Worm (Caenorhabditis elegans) whole organism, early embryonic: ENCODE data around the gene C16A11.7.

Experiments
- B0310.2 ChIP-seq: sonication (generic microtip); optimal IDR thresholded peaks from 2 replicates; lab custom pipeline; 2016; ENCODE audit warnings: mild to moderate bottlenecking, missing genetic modification characterization, missing compliant biosample characterization
- F13C5.2 ChIP-seq: sonication (generic microtip); optimal IDR thresholded peaks from 2 replicates; lab custom pipeline; 2017; ENCODE audit warnings: mild to moderate bottlenecking, missing genetic modification characterization, inconsistent platforms, missing compliant biosample characterization
- aly-1 ChIP-seq: sonication (generic microtip); optimal IDR thresholded peaks from 2 replicates; lab custom pipeline; 2016; ENCODE audit warnings: missing genetic modification characterization, missing compliant biosample characterization
- ama-1 ChIP-seq: fragments of 150-350 bp; optimal IDR thresholded peaks from 2 replicates; lab custom pipeline; 2014
- ceh-13 ChIP-seq: fragments of 200-800 bp; sonication (Bioruptor generic); optimal IDR thresholded peaks from 2 replicates; lab custom pipeline; 2018; ENCODE audit warnings: mild to moderate bottlenecking, missing genetic modification characterization, missing compliant biosample characterization
- ceh-36 ChIP-seq: sonication (generic microtip); optimal IDR thresholded peaks from 2 replicates; lab custom pipeline; 2016; ENCODE audit warnings: missing genetic modification characterization, inconsistent platforms, missing compliant biosample characterization
- ets-7 ChIP-seq: sonication (generic microtip); optimal IDR thresholded peaks from 2 replicates; lab custom pipeline; 2016; ENCODE audit warnings: missing genotype, missing genetic modification characterization, missing compliant biosample characterization
- flt-1 ChIP-seq: fragments of 200-800 bp; sonication (Bioruptor generic); IDR thresholded peaks from 2 replicates; pipeline ENCODE4 v1.3.6; 2022; ENCODE audit warnings: missing genetic modification characterization, missing compliant biosample characterization
- hmbx-1 ChIP-seq: sonication (generic microtip); optimal IDR thresholded peaks from 2 replicates; lab custom pipeline; 2016; ENCODE audit warnings: mild to moderate bottlenecking, missing genetic modification characterization, missing compliant biosample characterization
- hmg-4 ChIP-seq: fragments of 200-800 bp; sonication (Bioruptor generic); optimal IDR thresholded peaks from 2 replicates; lab custom pipeline; 2018; ENCODE audit warnings: mild to moderate bottlenecking, missing genetic modification characterization, missing compliant biosample characterization
- hnd-1 ChIP-seq: sonication (generic microtip); optimal IDR thresholded peaks from 2 replicates; lab custom pipeline; 2016; ENCODE audit warnings: missing genetic modification characterization, missing compliant biosample characterization
- pes-1 ChIP-seq: fragments of 200-800 bp; sonication (Bioruptor generic); IDR thresholded peaks from 2 replicates; pipeline ENCODE4 v1.3.6; 2022; ENCODE audit warnings: missing genetic modification reagents, missing genetic modification characterization, missing compliant biosample characterization
- scrt-1 ChIP-seq: fragments of 200-800 bp; sonication (Bioruptor generic); IDR thresholded peaks from 2 replicates; pipeline ENCODE4 v1.3.6; 2022; ENCODE audit warnings: missing genetic modification characterization, missing compliant biosample characterization
- sea-1 ChIP-seq: fragments of 200-800 bp; sonication (Bioruptor generic); conservative IDR thresholded peaks from 2 replicates; pipeline ENCODE4 v1.3.6; 2022; ENCODE audit warnings: missing genetic modification characterization, missing compliant biosample characterization
- tbx-11 ChIP-seq: fragments of 200-800 bp; sonication (Bioruptor generic); IDR thresholded peaks from 2 replicates; pipeline ENCODE4 v1.3.6; 2022; ENCODE audit warnings: missing genetic modification characterization, missing compliant biosample characterization
- tbx-37 ChIP-seq: fragments of 200-800 bp; sonication (Bioruptor generic); conservative IDR thresholded peaks from 2 replicates; pipeline ENCODE4 v1.3.6; 2022; ENCODE audit warnings: missing genetic modification reagents, missing genetic modification characterization, missing compliant biosample characterization
- tra-4 ChIP-seq: sonication (generic microtip); optimal IDR thresholded peaks from 2 replicates; lab custom pipeline; 2017; ENCODE audit warnings: missing genetic modification characterization, missing compliant biosample characterization

The C16A11.7 gene

DNA sequence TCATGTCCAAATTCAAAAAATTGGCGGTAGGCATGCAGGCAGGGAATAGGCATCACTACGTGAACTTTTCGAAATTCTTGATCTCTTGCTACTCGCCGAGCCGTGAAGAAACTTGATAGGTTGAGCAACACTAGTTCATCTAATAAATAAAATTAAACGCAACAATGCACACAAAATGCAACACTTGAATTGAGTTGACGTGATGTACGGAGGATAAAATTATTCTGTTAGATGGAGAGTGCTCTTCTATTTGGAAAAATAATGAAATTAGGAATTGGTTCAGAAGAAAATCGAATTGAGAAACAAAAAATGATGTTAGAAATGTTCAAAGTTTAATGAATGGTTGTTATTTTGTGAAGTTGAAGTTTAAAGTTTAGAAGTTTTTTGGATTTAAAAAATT is 20.2 kb upstream of the C16A11.7 start:
- TF ChIP-seq hmbx-1 (tag; lab: Kevin White, UChicago) (no peak), hnd-1 (tag; lab: Kevin White, UChicago) (no peak), sea-1 (GFP tag; lab: Robert Waterston, UW) (no peak), B0310.2 (tag; lab: Kevin White, UChicago) (no peak), aly-1 (tag; lab: Kevin White, UChicago) (no peak), tra-4 (tag; lab: Kevin White, UChicago) (no peak), ceh-36 (tag; lab: Kevin White, UChicago) (no peak), tbx-37 (GFP tag; lab: Robert Waterston, UW) (no peak), ceh-13 (GFP tag; lab: Kevin White, UChicago) (no peak)

DNA sequence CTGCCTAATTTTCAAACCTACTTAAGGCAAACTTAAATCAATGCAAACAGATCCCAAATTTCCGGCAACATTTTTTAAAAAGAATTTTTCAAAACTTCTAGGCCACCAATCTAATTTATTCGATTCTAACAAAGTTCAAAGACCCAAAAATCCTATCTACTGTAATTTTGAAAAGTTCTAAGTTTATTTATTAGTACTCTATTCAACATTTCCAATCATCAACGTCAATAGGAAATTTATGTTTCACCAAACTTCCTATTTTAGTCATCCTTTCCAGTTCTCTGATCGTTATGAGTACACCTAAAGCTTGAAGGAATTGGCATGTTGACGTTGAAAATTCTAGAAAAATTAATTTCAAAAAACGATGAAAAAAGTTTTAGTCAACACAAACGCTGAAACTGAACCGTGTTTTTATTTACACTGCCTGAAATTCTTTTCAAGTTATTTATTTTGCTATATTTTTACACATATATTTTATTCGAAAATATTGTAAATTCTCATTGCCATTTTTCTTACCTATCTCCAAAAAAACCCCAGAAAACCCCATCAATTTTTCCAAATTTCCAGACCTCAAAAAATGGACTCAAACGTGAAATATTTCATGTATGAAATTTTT is 19.0 kb upstream of the C16A11.7 start, which contains the start of gene npr-42:
npr-42 (plus strand) TSS at position 566 of the 616 bp plus-strand sequence.
- TF ChIP-seq B0310.2 (tag; lab: Kevin White, UChicago) (no peak), pes-1 (no peak), ama-1 (no peak), ceh-13 (GFP tag; lab: Kevin White, UChicago) (no peak), tbx-37 (GFP tag; lab: Robert Waterston, UW) (no peak), tbx-11 (GFP tag; lab: Robert Waterston, UW) (no peak), F13C5.2 (no peak), ceh-36 (tag; lab: Kevin White, UChicago) (no peak), ets-7 (tag; lab: Kevin White, UChicago) (no peak), scrt-1 (no peak)

DNA sequence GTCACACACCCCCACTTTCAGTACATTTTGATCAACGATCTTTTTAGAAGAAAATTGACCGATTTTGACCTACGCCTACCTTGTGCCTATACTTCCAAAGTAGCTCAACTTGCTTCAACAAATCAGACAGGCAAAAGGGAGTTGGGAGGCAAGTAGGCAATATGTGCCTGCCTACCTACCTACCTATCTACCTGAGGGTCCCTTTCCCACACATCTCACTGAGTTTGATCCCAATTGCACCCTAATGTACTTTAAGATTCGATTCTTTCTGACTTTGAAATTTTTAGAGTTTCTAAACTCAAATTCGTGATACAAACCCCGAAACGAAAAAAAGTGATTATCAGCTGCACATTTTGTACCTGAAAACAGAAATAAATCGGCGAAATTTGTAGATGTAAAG is 11.0 kb upstream of the C16A11.7 start:
- TF ChIP-seq tbx-37 (GFP tag; lab: Robert Waterston, UW) (no peak), aly-1 (tag; lab: Kevin White, UChicago) (no peak), ceh-36 (tag; lab: Kevin White, UChicago) (no peak), ets-7 (tag; lab: Kevin White, UChicago) (no peak), pes-1 (no peak), hnd-1 (tag; lab: Kevin White, UChicago) (no peak), scrt-1 (no peak), B0310.2 (tag; lab: Kevin White, UChicago) (no peak), hmg-4 (GFP tag; lab: Kevin White, UChicago) (no peak), hmbx-1 (tag; lab: Kevin White, UChicago) (no peak), flt-1 (GFP tag; lab: Robert Waterston, UW) (no peak)

DNA sequence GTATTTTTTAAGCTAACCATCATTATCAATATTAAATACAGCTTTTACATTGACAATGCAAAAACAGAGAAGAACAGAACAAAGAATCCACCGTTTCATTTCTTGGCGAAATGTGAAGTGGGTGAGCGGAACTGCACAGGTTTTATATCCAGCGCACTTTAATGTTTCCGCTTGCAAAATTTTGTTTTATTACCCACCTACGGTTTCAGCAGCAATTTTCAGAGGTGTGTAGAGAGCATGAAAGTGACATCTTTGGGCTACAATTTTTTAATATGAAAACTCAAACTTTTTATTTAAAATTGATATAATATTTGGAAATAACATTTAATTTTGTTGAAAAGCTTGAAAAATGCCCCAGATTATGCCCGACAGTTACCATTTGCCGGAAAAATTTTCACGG is 1.9 kb upstream of the C16A11.7 start, which contains the start of gene clec-135:
clec-135 (minus strand) TSS at position 101 of the 400 bp plus-strand sequence.
- no peak for TF ChIP-seq tbx-37 (GFP tag; lab: Robert Waterston, UW)
- TF ChIP-seq scrt-1, result no peak

DNA sequence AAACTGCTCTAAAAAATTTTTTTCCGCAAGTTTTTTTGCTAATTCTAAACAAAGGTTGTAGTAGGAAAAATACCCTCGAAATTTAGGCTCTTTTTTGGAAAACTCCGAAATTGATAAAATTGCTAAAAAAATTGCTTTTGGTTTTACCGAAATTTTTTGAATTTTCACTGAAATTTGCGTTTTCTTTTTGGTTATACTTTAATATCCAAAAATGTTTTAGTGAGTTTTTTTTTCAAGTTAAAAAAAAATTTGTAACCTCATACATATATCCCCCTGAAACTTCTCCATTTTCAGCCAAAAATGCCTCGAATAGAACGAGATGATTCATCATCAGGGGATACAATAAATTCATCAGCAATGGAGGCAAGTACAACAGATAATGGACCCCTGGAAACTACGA is 9.9 kb downstream of the C16A11.7 start, which contains the start of gene gpa-11:
gpa-11 (plus strand) TSS at position 301 of the 400 bp plus-strand sequence.
- no peak for TF ChIP-seq hnd-1 (tag; lab: Kevin White, UChicago)
- no peak for TF ChIP-seq ama-1
- no peak for TF ChIP-seq tbx-37 (GFP tag; lab: Robert Waterston, UW)
- no peak for TF ChIP-seq ets-7 (tag; lab: Kevin White, UChicago)
- no peak for TF ChIP-seq aly-1 (tag; lab: Kevin White, UChicago)
- TF ChIP-seq hmbx-1 (tag; lab: Kevin White, UChicago), result no peak
- no peak for TF ChIP-seq tbx-11 (GFP tag; lab: Robert Waterston, UW)
- no peak for TF ChIP-seq flt-1 (GFP tag; lab: Robert Waterston, UW)
- no peak for TF ChIP-seq B0310.2 (tag; lab: Kevin White, UChicago)
- no peak for TF ChIP-seq pes-1
- TF ChIP-seq hmg-4 (GFP tag; lab: Kevin White, UChicago), result no peak
- no peak for TF ChIP-seq F13C5.2
- TF ChIP-seq tra-4 (tag; lab: Kevin White, UChicago), result no peak
- no peak for TF ChIP-seq ceh-36 (tag; lab: Kevin White, UChicago)
- TF ChIP-seq scrt-1, result no peak
- TF ChIP-seq ceh-13 (GFP tag; lab: Kevin White, UChicago), result no peak
- TF ChIP-seq sea-1 (GFP tag; lab: Robert Waterston, UW), result no peak

DNA sequence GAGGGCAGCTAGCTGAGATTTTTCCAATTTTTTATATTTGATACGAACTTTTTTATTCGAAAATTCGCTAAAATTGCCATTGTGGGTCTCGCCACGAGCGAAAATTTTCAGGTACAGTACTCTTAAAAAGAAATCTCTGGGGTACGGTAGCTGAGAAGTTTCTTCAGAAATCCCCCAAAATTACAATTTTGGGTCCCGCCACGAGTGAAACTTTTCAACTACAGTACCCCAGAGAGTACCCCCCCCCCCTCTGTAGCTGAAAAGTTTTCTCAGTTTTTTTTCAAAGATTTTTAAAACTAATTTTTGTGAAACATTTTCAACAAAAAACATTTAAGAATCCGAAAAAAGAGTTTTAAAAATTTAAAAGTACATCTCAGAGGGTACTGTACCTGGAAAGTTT is 11.8 kb downstream of the C16A11.7 start:
- no peak for TF ChIP-seq tra-4 (tag; lab: Kevin White, UChicago)

DNA sequence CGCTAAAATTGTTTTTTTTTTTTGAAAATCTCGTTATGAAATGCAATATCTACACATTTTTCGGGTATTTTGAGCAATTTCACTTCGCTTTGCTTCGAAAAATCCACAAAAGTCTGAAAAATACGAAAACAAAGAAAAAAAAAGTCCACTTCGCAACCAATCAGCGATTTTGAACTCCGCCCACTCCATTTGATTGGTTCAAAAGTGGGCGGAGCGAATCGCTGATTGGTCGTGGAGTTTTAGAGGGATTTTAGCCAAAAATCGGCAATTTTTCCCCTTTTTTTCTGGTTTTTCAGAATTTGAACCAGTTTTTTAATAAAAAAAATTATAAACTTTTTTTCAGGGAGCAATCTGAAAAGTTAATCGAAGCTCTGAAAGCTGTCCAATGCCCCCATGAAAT is 17.8 kb downstream of the C16A11.7 start:
- TF ChIP-seq scrt-1 (no peak), tbx-11 (GFP tag; lab: Robert Waterston, UW) (no peak), ama-1 (no peak)

DNA sequence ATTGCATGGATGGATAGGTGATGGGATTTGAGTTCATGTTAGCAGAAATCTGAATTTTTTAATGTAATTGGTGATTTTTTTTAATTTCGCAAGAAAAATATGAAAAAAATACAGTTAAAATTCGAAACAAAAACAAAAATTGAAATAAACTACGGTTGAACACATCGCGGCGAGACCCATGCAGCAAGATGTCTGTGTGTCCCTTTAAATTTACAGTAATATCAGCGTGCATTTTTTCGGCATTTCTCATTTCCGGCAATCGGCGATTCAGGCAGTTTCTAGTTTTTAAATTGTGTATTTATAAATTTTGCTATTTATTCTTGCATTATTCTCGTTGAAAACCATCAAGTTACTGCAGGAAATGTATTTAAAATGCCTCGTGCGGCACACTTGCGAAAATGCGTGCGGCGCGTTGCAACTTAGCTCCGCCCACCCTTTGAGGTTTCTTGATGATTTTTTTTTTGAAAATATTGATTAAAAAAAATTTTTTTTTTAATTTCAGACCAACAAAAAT is 19.0 kb downstream of the C16A11.7 start, which contains the start of the genes fbxc-44 and C16A11.2:
fbxc-44 (minus strand) TSS at position 51 of the 514 bp plus-strand sequence.
C16A11.2 (plus strand) TSS at position 503 of the 514 bp plus-strand sequence.
- TF ChIP-seq flt-1 (GFP tag; lab: Robert Waterston, UW) (peak; percentile 68), hmg-4 (GFP tag; lab: Kevin White, UChicago) (peak; percentile 63), pes-1 (peak; percentile 88), tbx-11 (GFP tag; lab: Robert Waterston, UW) (peak; percentile 79), F13C5.2 (peak; percentile 84), ceh-13 (GFP tag; lab: Kevin White, UChicago) (peak; percentile 48), ceh-36 (tag; lab: Kevin White, UChicago) (peak; percentile 77), sea-1 (GFP tag; lab: Robert Waterston, UW) (0 out of 2 replicates have a peak, but pooled peaks have one; percentile 42), hnd-1 (tag; lab: Kevin White, UChicago) (peak; percentile 58), tra-4 (tag; lab: Kevin White, UChicago) (peak; percentile 15), B0310.2 (tag; lab: Kevin White, UChicago) (peak; percentile 17), ama-1 (no peak), ets-7 (tag; lab: Kevin White, UChicago) (no peak), hmbx-1 (tag; lab: Kevin White, UChicago) (peak; percentile 11), tbx-37 (GFP tag; lab: Robert Waterston, UW) (peak; percentile 74), aly-1 (tag; lab: Kevin White, UChicago) (peak; percentile 51), scrt-1 (peak; percentile 76)
